Fruit fly (Drosophila melanogaster) whole organism, adult: ENCODE results near the gene nero.

ENCODE experiments used
- CG11617 ChIP-seq: fragments of 200-800 bp; sonication (Bioruptor generic); optimal IDR thresholded peaks from 2 replicates; lab custom pipeline; 2017; ENCODE audit warnings: mild to moderate bottlenecking, missing biosample characterization, missing genetic modification reagents, missing genetic modification characterization
- CG12768 ChIP-seq: fragments of 200-800 bp; sonication (Bioruptor generic); optimal IDR thresholded peaks from 2 replicates; lab custom pipeline; 2017; ENCODE audit warnings: missing biosample characterization, missing genetic modification characterization, mild to moderate bottlenecking, moderate library complexity, missing genetic modification reagents
- CG14711 ChIP-seq: fragments of 200-800 bp; sonication (Bioruptor generic); optimal IDR thresholded peaks from 2 replicates; lab custom pipeline; 2018; ENCODE audit warnings: missing biosample characterization, mild to moderate bottlenecking, missing genetic modification characterization, moderate library complexity
- CG1620 ChIP-seq: fragments of 200-800 bp; sonication (Bioruptor generic); optimal IDR thresholded peaks from 2 replicates; lab custom pipeline; 2016; ENCODE audit warnings: missing biosample characterization, missing genetic modification characterization
- CG33017 ChIP-seq: fragments of 200-800 bp; sonication (Bioruptor generic); optimal IDR thresholded peaks from 2 replicates; lab custom pipeline; 2018; ENCODE audit warnings: missing biosample characterization, mild to moderate bottlenecking, missing genetic modification characterization, moderate library complexity
- CG5204 ChIP-seq: fragments of 200-800 bp; sonication (Bioruptor generic); optimal IDR thresholded peaks from 2 replicates; lab custom pipeline; 2016; ENCODE audit warnings: missing biosample characterization, missing genetic modification characterization
- CG7045 ChIP-seq: fragments of 200-800 bp; sonication (Bioruptor generic); optimal IDR thresholded peaks from 2 replicates; lab custom pipeline; 2017; ENCODE audit warnings: missing biosample characterization, mild to moderate bottlenecking, missing genetic modification characterization
- CG7101 ChIP-seq: fragments of 200-800 bp; sonication (Bioruptor generic); optimal IDR thresholded peaks from 2 replicates; lab custom pipeline; 2018; ENCODE audit warnings: missing biosample characterization, mild to moderate bottlenecking, missing genetic modification characterization, moderate library complexity
- Clk ChIP-seq: fragments of 200-800 bp; sonication (Bioruptor generic); optimal IDR thresholded peaks from 2 replicates; lab custom pipeline; 2017; ENCODE audit warnings: missing biosample characterization, missing genetic modification characterization
- Crg-1 ChIP-seq: fragments of 200-800 bp; sonication (Bioruptor generic); optimal IDR thresholded peaks from 2 replicates; lab custom pipeline; 2016; ENCODE audit warnings: missing biosample characterization, missing genetic modification characterization
- Hr96 ChIP-seq: fragments of 200-800 bp; sonication (Bioruptor generic); optimal IDR thresholded peaks from 2 replicates; lab custom pipeline; 2016; ENCODE audit warnings: missing biosample characterization, missing genetic modification characterization
- Mnt ChIP-seq: fragments of 200-800 bp; sonication (Bioruptor generic); optimal IDR thresholded peaks from 2 replicates; lab custom pipeline; 2016; ENCODE audit warnings: missing biosample characterization, mild to moderate bottlenecking, missing genetic modification characterization
- bab1 ChIP-seq: fragments of 200-800 bp; sonication (Bioruptor generic); optimal IDR thresholded peaks from 3 replicates; lab custom pipeline; 2019; ENCODE audit warnings: missing biosample characterization, mild to moderate bottlenecking, missing genetic modification characterization, moderate library complexity
- cic ChIP-seq: fragments of 200-800 bp; sonication (Bioruptor generic); optimal IDR thresholded peaks from 2 replicates; lab custom pipeline; 2017; ENCODE audit warnings: missing biosample characterization, mild to moderate bottlenecking, missing genetic modification characterization, moderate library complexity
- cnc ChIP-seq, 2 experiments: fragments of >200 bp; optimal IDR thresholded peaks; 2 replicates each; lab custom pipeline; 2017
- kay ChIP-seq: fragments of 200-800 bp; sonication (Bioruptor generic); peaks from one replicate; lab custom pipeline; 2016; ENCODE audit warnings: missing biosample characterization, missing genetic modification characterization, borderline replicate concordance
- ovo ChIP-seq: fragments of 200-800 bp; sonication (Bioruptor generic); optimal IDR thresholded peaks from 2 replicates; lab custom pipeline; 2016; ENCODE audit warnings: missing biosample characterization, missing genetic modification characterization
- pad ChIP-seq: fragments of 200-800 bp; sonication (Bioruptor generic); optimal IDR thresholded peaks from 3 replicates; lab custom pipeline; 2017; ENCODE audit warnings: missing biosample characterization, missing genetic modification characterization, mild to moderate bottlenecking, moderate library complexity, missing genetic modification reagents
- tj ChIP-seq: fragments of 200-800 bp; sonication (Bioruptor generic); optimal IDR thresholded peaks from 3 replicates; lab custom pipeline; 2017; ENCODE audit warnings: missing biosample characterization, mild to moderate bottlenecking, missing genetic modification characterization, moderate library complexity
- toe ChIP-seq: fragments of 200-800 bp; sonication (Bioruptor generic); optimal IDR thresholded peaks from 2 replicates; lab custom pipeline; 2016; ENCODE audit warnings: missing biosample characterization, missing genetic modification characterization

The nero gene

dm6 chr3R:31701934-31702333, 45.4 kb downstream of the nero start:
- TF ChIP-seq Mnt (no peak), CG11617 (no peak), CG12768 (GFP tag; lab: Kevin White, UChicago) (no peak), CG7101 (tag; lab: Kevin White, UChicago) (no peak), cnc (optimal IDR thresholded peaks at IDR 0.05; lab: Kevin White, UChicago) (no peak), tj (GFP tag; lab: Kevin White, UChicago) (no peak), bab1 (no peak), kay (GFP tag; lab: Kevin White, UChicago) (no peak), ovo (GFP tag; lab: Kevin White, UChicago) (no peak), CG1620 (no peak), CG33017 (tag; lab: Kevin White, UChicago) (no peak), CG14711 (tag; lab: Kevin White, UChicago) (no peak), CG7045 (GFP tag; lab: Kevin White, UChicago) (no peak), Clk (GFP tag; lab: Kevin White, UChicago) (no peak)

dm6 chr3R:31700212-31700611, 47.1 kb downstream of the nero start:
- TF ChIP-seq CG7045 (GFP tag; lab: Kevin White, UChicago) (no peak), CG7101 (tag; lab: Kevin White, UChicago) (no peak), pad (GFP tag; lab: Kevin White, UChicago) (no peak), ovo (GFP tag; lab: Kevin White, UChicago) (no peak), CG12768 (GFP tag; lab: Kevin White, UChicago) (no peak), CG33017 (tag; lab: Kevin White, UChicago) (no peak), Crg-1 (GFP tag; lab: Kevin White, UChicago) (no peak), cic (GFP tag; lab: Kevin White, UChicago) (no peak)

- no peak for TF ChIP-seq cnc (optimal IDR thresholded peaks at IDR 0.05; lab: Kevin White, UChicago)
- no peak for TF ChIP-seq CG11617
- TF ChIP-seq cic (GFP tag; lab: Kevin White, UChicago) = no peak
- no peak for TF ChIP-seq kay (GFP tag; lab: Kevin White, UChicago)
- no peak for TF ChIP-seq CG12768 (GFP tag; lab: Kevin White, UChicago)
- TF ChIP-seq CG1620 = no peak
- no peak for TF ChIP-seq Mnt
- no peak for TF ChIP-seq Crg-1 (GFP tag; lab: Kevin White, UChicago)
- no peak for TF ChIP-seq Hr96
- TF ChIP-seq CG14711 (tag; lab: Kevin White, UChicago) = no peak
- TF ChIP-seq pad (GFP tag; lab: Kevin White, UChicago) = no peak
- no peak for TF ChIP-seq ovo (GFP tag; lab: Kevin White, UChicago)
- TF ChIP-seq toe (GFP tag; lab: Kevin White, UChicago) = no peak
- no peak for TF ChIP-seq CG33017 (tag; lab: Kevin White, UChicago)
- TF ChIP-seq bab1 = no peak
- TF ChIP-seq CG7101 (tag; lab: Kevin White, UChicago) = no peak
- TF ChIP-seq Clk (GFP tag; lab: Kevin White, UChicago) = no peak
- no peak for TF ChIP-seq CG5204 (GFP tag; lab: Kevin White, UChicago)
- no peak for TF ChIP-seq tj (GFP tag; lab: Kevin White, UChicago)
Measured at dm6 chr3R:31698143-31698776, 49.1 kb downstream of the nero start.

- TF ChIP-seq CG7101 (tag; lab: Kevin White, UChicago) (no peak), Crg-1 (GFP tag; lab: Kevin White, UChicago) (no peak), Mnt (no peak), bab1 (no peak), CG14711 (tag; lab: Kevin White, UChicago) (no peak), toe (GFP tag; lab: Kevin White, UChicago) (no peak), CG7045 (GFP tag; lab: Kevin White, UChicago) (no peak), cic (GFP tag; lab: Kevin White, UChicago) (no peak), pad (GFP tag; lab: Kevin White, UChicago) (no peak), cnc (optimal IDR thresholded peaks at IDR 0.05; lab: Kevin White, UChicago) (no peak), ovo (GFP tag; lab: Kevin White, UChicago) (no peak), tj (GFP tag; lab: Kevin White, UChicago) (no peak), CG5204 (GFP tag; lab: Kevin White, UChicago) (no peak), CG12768 (GFP tag; lab: Kevin White, UChicago) (no peak), CG11617 (no peak), CG1620 (no peak), kay (GFP tag; lab: Kevin White, UChicago) (no peak)
Measured at dm6 chr3R:31697606-31698005, 49.8 kb downstream of the nero start.

dm6 chr3R:31696664-31697063, 50.7 kb downstream of the nero start:
- TF ChIP-seq pad (GFP tag; lab: Kevin White, UChicago) (no peak), Hr96 (no peak), bab1 (no peak), CG11617 (no peak), CG7101 (tag; lab: Kevin White, UChicago) (no peak), toe (GFP tag; lab: Kevin White, UChicago) (no peak), CG33017 (tag; lab: Kevin White, UChicago) (no peak), cic (GFP tag; lab: Kevin White, UChicago) (no peak), CG5204 (GFP tag; lab: Kevin White, UChicago) (no peak), Clk (GFP tag; lab: Kevin White, UChicago) (no peak), Crg-1 (GFP tag; lab: Kevin White, UChicago) (no peak)
